Worm (Caenorhabditis elegans) whole organism, young adult: ENCODE measurements around the gene pas-1.

Experiments
- B0336.3 ChIP-seq: fragments of 200-800 bp; sonication (Bioruptor generic); IDR thresholded peaks from 2 replicates; pipeline ENCODE4 v1.3.6; 2022; ENCODE audit warnings: missing genetic modification characterization, missing compliant biosample characterization
- F37B4.10 ChIP-seq: fragments of 200-800 bp; sonication (Bioruptor generic); IDR thresholded peaks from 2 replicates; pipeline ENCODE4 v1.3.6; 2022; ENCODE audit warnings: missing genetic modification characterization, missing compliant biosample characterization
- F49E8.2 ChIP-seq: sonication (generic microtip); optimal IDR thresholded peaks from 3 replicates; lab custom pipeline; 2017; ENCODE audit warnings: missing genetic modification characterization, mild to moderate bottlenecking, missing compliant biosample characterization, antibody characterized with exemption, moderate library complexity; ENCODE audit not compliant: insufficient read depth
- Y67H2A.10 ChIP-seq: fragments of 200-800 bp; sonication (Bioruptor generic); conservative IDR thresholded peaks from 2 replicates; pipeline ENCODE4 v1.3.6; 2022; ENCODE audit warnings: missing genetic modification reagents, missing genetic modification characterization, missing compliant biosample characterization
- Y79H2A.3 ChIP-seq: fragments of 200-800 bp; sonication (Bioruptor generic); conservative IDR thresholded peaks from 2 replicates; pipeline ENCODE4 v1.3.6; 2022; ENCODE audit warnings: missing genetic modification reagents, missing genetic modification characterization, missing compliant biosample characterization
- Y95B8A.8 ChIP-seq: fragments of 200-800 bp; sonication (Bioruptor generic); IDR thresholded peaks from 2 replicates; pipeline ENCODE4 v1.3.6; 2022; ENCODE audit warnings: missing genetic modification reagents, missing genetic modification characterization, missing compliant biosample characterization
- ama-1 ChIP-seq, 3 experiments: fragments of 150-350 bp in 1 of 3; sonication (generic microtip) in 2 of 3; optimal IDR thresholded peaks; 2 replicates each; lab custom pipeline; 2014 to 2018; ENCODE audit warnings: missing biosample characterization in 2 of 3, missing genetic modification characterization in 2 of 3, missing genetic modification reagents in 2 of 3
- cebp-1 ChIP-seq, 2 experiments: fragments of 200-800 bp in 1 of 2; sonication (Bioruptor generic) in 1 of 2; sonication (generic microtip) in 1 of 2; IDR thresholded peaks in 1 of 2; optimal IDR thresholded peaks in 1 of 2; 2 replicates each; pipeline versions ENCODE4 v1.3.6 to Lab custom; 2017 to 2022; ENCODE audit warnings: missing compliant biosample characterization in 2 of 2, missing genetic modification characterization in 2 of 2, mild to moderate bottlenecking in 1 of 2, missing genetic modification reagents in 1 of 2, moderate library complexity in 1 of 2
- ceh-100 ChIP-seq: fragments of 200-800 bp; sonication (Bioruptor generic); IDR thresholded peaks from 2 replicates; pipeline ENCODE4 v1.3.6; 2022; ENCODE audit warnings: missing genetic modification reagents, missing genetic modification characterization, missing compliant biosample characterization
- ceh-79 ChIP-seq: sonication (generic microtip); optimal IDR thresholded peaks from 2 replicates; lab custom pipeline; 2017; ENCODE audit warnings: mild to moderate bottlenecking, missing genetic modification characterization, missing compliant biosample characterization
- die-1 ChIP-seq: sonication (generic microtip); optimal IDR thresholded peaks from 2 replicates; lab custom pipeline; 2016; ENCODE audit warnings: missing genotype, mild to moderate bottlenecking, missing genetic modification characterization, missing compliant biosample characterization
- dox-1 ChIP-seq: fragments of 200-800 bp; sonication (Bioruptor generic); IDR thresholded peaks from 2 replicates; pipeline ENCODE4 v1.3.6; 2022; ENCODE audit warnings: missing genetic modification reagents, missing genetic modification characterization, missing compliant biosample characterization
- efl-1 ChIP-seq: fragments of 150-350 bp; optimal IDR thresholded peaks from 2 replicates; lab custom pipeline; 2014; ENCODE audit warnings: missing biosample characterization, missing genetic modification reagents, missing genetic modification characterization
- ekl-4 ChIP-seq: fragments of 200-800 bp; sonication (Bioruptor generic); IDR thresholded peaks from 2 replicates; pipeline ENCODE4 v1.3.6; 2022; ENCODE audit warnings: missing genetic modification reagents, missing genetic modification characterization, missing compliant biosample characterization
- hsf-1 ChIP-seq: fragments of 200-800 bp; sonication (Bioruptor generic); IDR thresholded peaks from 2 replicates; pipeline ENCODE4 v1.3.6; 2022; ENCODE audit warnings: missing genetic modification reagents, missing genetic modification characterization, missing compliant biosample characterization
- lag-1 ChIP-seq: fragments of 200-800 bp; sonication (Bioruptor generic); IDR thresholded peaks from 2 replicates; pipeline ENCODE4 v1.3.6; 2022; ENCODE audit warnings: missing genetic modification reagents, missing genetic modification characterization, missing compliant biosample characterization
- let-607 ChIP-seq, 2 experiments: fragments of 200-800 bp in 1 of 2; sonication (Bioruptor generic) in 1 of 2; sonication (generic microtip) in 1 of 2; optimal IDR thresholded peaks; 2 replicates each; lab custom pipeline; 2016 to 2018; ENCODE audit warnings: mild to moderate bottlenecking in 2 of 2, missing compliant biosample characterization in 2 of 2, missing genetic modification characterization in 2 of 2, moderate library complexity in 2 of 2, missing genotype in 1 of 2
- lin-26 ChIP-seq: fragments of 200-800 bp; sonication (Bioruptor generic); IDR thresholded peaks from 2 replicates; pipeline ENCODE4 v1.3.6; 2022; ENCODE audit warnings: missing genetic modification reagents, missing genetic modification characterization, missing compliant biosample characterization
- lsl-1 ChIP-seq: fragments of 200-800 bp; sonication (Bioruptor generic); optimal IDR thresholded peaks from 2 replicates; lab custom pipeline; 2018; ENCODE audit warnings: mild to moderate bottlenecking, missing genetic modification characterization, moderate library complexity, missing compliant biosample characterization
- madf-3 ChIP-seq: fragments of 200-800 bp; sonication (Bioruptor generic); IDR thresholded peaks from 2 replicates; pipeline ENCODE4 v1.3.6; 2022; ENCODE audit warnings: missing genetic modification reagents, missing genetic modification characterization, missing compliant biosample characterization
- mcd-1 ChIP-seq: fragments of 200-800 bp; sonication (Bioruptor generic); IDR thresholded peaks from 2 replicates; pipeline ENCODE4 v1.3.6; 2022; ENCODE audit warnings: missing genetic modification reagents, missing genetic modification characterization, missing compliant biosample characterization
- nfyb-1 ChIP-seq: fragments of 200-800 bp; sonication (Bioruptor generic); IDR thresholded peaks from 2 replicates; pipeline ENCODE4 v1.3.6; 2022; ENCODE audit warnings: missing genetic modification reagents, missing genetic modification characterization, missing compliant biosample characterization
- nhr-80 ChIP-seq: sonication (generic microtip); optimal IDR thresholded peaks from 2 replicates; lab custom pipeline; 2016; ENCODE audit warnings: missing genetic modification characterization, missing compliant biosample characterization
- nhr-90 ChIP-seq: sonication (generic microtip); optimal IDR thresholded peaks from 2 replicates; lab custom pipeline; 2016; ENCODE audit warnings: missing genotype, mild to moderate bottlenecking, missing genetic modification characterization, missing compliant biosample characterization
- rcor-1 ChIP-seq: fragments of 200-800 bp; sonication (Bioruptor generic); IDR thresholded peaks from 2 replicates; pipeline ENCODE4 v1.3.6; 2022; ENCODE audit warnings: missing genetic modification reagents, missing genetic modification characterization, missing compliant biosample characterization
- sea-2 ChIP-seq: fragments of 200-800 bp; sonication (Bioruptor generic); IDR thresholded peaks from 2 replicates; pipeline ENCODE4 v1.3.6; 2022; ENCODE audit warnings: missing genetic modification characterization, missing compliant biosample characterization
- snpc-4 ChIP-seq, 5 experiments: fragments of 150-350 bp in 1 of 5; sonication (generic microtip) in 4 of 5; optimal IDR thresholded peaks; 2 replicates each; lab custom pipeline; 2014 to 2018; ENCODE audit warnings: missing genetic modification characterization in 5 of 5, missing biosample characterization in 3 of 5, antibody characterized with exemption in 2 of 5, mild to moderate bottlenecking in 2 of 5, missing compliant biosample characterization in 2 of 5, missing genotype in 2 of 5, moderate library complexity in 2 of 5, missing genetic modification reagents in 1 of 5
- tbp1 ChIP-seq: fragments of 200-800 bp; sonication (Bioruptor generic); optimal IDR thresholded peaks from 2 replicates; lab custom pipeline; 2018; ENCODE audit warnings: mild to moderate bottlenecking, missing genetic modification characterization, missing compliant biosample characterization
- tlf-1 ChIP-seq: fragments of 200-800 bp; sonication (Bioruptor generic); optimal IDR thresholded peaks from 2 replicates; lab custom pipeline; 2018; ENCODE audit warnings: mild to moderate bottlenecking, missing genetic modification characterization, missing compliant biosample characterization

Gene pas-1

ce11 chrV:14414964-14415564 is 7.4 kb downstream of the pas-1 start, which contains the start of the genes nxf-1 and C15H11.11 (continued):
- TF ChIP-seq dox-1 (GFP tag; lab: Robert Waterston, UW) (peak; percentile 55), rcor-1 (GFP tag; lab: Robert Waterston, UW) (0 out of 2 replicates have a peak, but pooled peaks have one; percentile 36), Y95B8A.8 (GFP tag; lab: Robert Waterston, UW) (no peak), hsf-1 (GFP tag; lab: Robert Waterston, UW) (0 out of 2 replicates have a peak, but pooled peaks have one; percentile 35), mcd-1 (peak; percentile 66), ceh-100 (GFP tag; lab: Robert Waterston, UW) (peak; percentile 44; the same call in 1 of the 2 replicates), tbp1 (GFP tag; lab: Kevin White, UChicago) (peak; percentile 19), lsl-1 (GFP tag; lab: Kevin White, UChicago) (peak; percentile 77), snpc-4 (GFP tag; optimal IDR thresholded peaks at IDR 0.05; lab: Kevin White, UChicago) (no peak), snpc-4 (tag; optimal IDR thresholded peaks at IDR 0.05; lab: Kevin White, UChicago) (peak in 3 of 4 experiments; percentile 50 to 72 (median 61))

ce11 chrV:14414032-14414431 is 8.4 kb downstream of the pas-1 start:
- no peak for TF ChIP-seq rcor-1 (GFP tag; lab: Robert Waterston, UW)
- TF ChIP-seq lag-1, result no peak
- TF ChIP-seq let-607 (tag; optimal IDR thresholded peaks at IDR 0.05; lab: Kevin White, UChicago), result no peak
- no peak for TF ChIP-seq tbp1 (GFP tag; lab: Kevin White, UChicago)
- no peak for TF ChIP-seq sea-2
- peak; percentile 73 for TF ChIP-seq nhr-80 (tag; lab: Kevin White, UChicago)

- TF ChIP-seq B0336.3, result no peak
- 0 out of 2 replicates have a peak, but pooled peaks have one; percentile 42 for TF ChIP-seq ekl-4 (GFP tag; lab: Robert Waterston, UW)
- TF ChIP-seq efl-1 (GFP tag; lab: Kevin White, UChicago), result no peak
- TF ChIP-seq snpc-4 (GFP tag; optimal IDR thresholded peaks at IDR 0.05; lab: Kevin White, UChicago), result no peak
- peak in 1 of 4 experiments; percentile 25 for TF ChIP-seq snpc-4 (tag; optimal IDR thresholded peaks at IDR 0.05; lab: Kevin White, UChicago)
- TF ChIP-seq F37B4.10 (GFP tag; lab: Robert Waterston, UW), result no peak
- 0 out of 2 replicates have a peak, but pooled peaks have one; percentile 32 for TF ChIP-seq hsf-1 (GFP tag; lab: Robert Waterston, UW)
- TF ChIP-seq Y95B8A.8 (GFP tag; lab: Robert Waterston, UW), result no peak
- no peak; the same call in 1 of the 2 replicates for TF ChIP-seq cebp-1 (GFP tag; IDR thresholded peaks at IDR 0.05; lab: Robert Waterston, UW)
- peak; percentile 31 for TF ChIP-seq cebp-1 (tag; optimal IDR thresholded peaks at IDR 0.05; lab: Kevin White, UChicago)
- TF ChIP-seq madf-3 (GFP tag; lab: Robert Waterston, UW), result peak; percentile 13; the same call in 1 of the 2 replicates
- TF ChIP-seq rcor-1 (GFP tag; lab: Robert Waterston, UW), result no peak
- no peak for TF ChIP-seq Y79H2A.3 (GFP tag; lab: Robert Waterston, UW)
- peak; percentile 65 for TF ChIP-seq nhr-90 (tag; lab: Kevin White, UChicago)
- peak; percentile 12 for TF ChIP-seq ceh-79 (tag; lab: Kevin White, UChicago)
- peak; percentile 43 for TF ChIP-seq ama-1 (optimal IDR thresholded peaks at IDR 0.05; lab: Kevin White, UChicago)
- peak in 1 of 2 experiments; percentile 60 for TF ChIP-seq ama-1 (GFP tag; optimal IDR thresholded peaks at IDR 0.05; lab: Kevin White, UChicago)
- TF ChIP-seq F49E8.2 (tag; lab: Kevin White, UChicago), result peak; percentile 22
- TF ChIP-seq Y67H2A.10 (GFP tag; lab: Robert Waterston, UW), result no peak
- TF ChIP-seq die-1 (tag; lab: Kevin White, UChicago), result peak; percentile 29
- 0 out of 2 replicates have a peak, but pooled peaks have one; percentile 12 for TF ChIP-seq lin-26 (GFP tag; lab: Robert Waterston, UW)
- peak; percentile 0 for TF ChIP-seq tlf-1 (GFP tag; lab: Kevin White, UChicago)
- TF ChIP-seq nfyb-1, result 0 out of 2 replicates have a peak, but pooled peaks have one; percentile 40
Measured at ce11 chrV:14411989-14412388, 10.4 kb downstream of the pas-1 start.
